Fruit fly (Drosophila melanogaster) S2 (cell line): ENCODE results near the gene CG4896.

ENCODE experiments used
- CG8478 ChIP-seq: fragments of >200 bp; optimal IDR thresholded peaks from 2 replicates; lab custom pipeline; 2018
- CTCF ChIP-seq, 2 experiments: fragments of >200 bp; optimal IDR thresholded peaks; 2 replicates each; lab custom pipeline; 2018

The CG4896 gene

dm6 chr2L:1177522-1177921 is at the start of gene CG4896:
TSS of gene CG4896 (plus strand) at chr2L:1177690.
- TF ChIP-seq CTCF (optimal IDR thresholded peaks at IDR 0.05; lab: Kevin White, UChicago), result no peak
- TF ChIP-seq CG8478 (lab: Kevin White, UChicago), result no peak

dm6 chr2L:1128344-1128931 is 49.1 kb upstream of the CG4896 start:
- no peak for TF ChIP-seq CG8478 (lab: Kevin White, UChicago)
- no peak for TF ChIP-seq CTCF (optimal IDR thresholded peaks at IDR 0.05; lab: Kevin White, UChicago)

- TF ChIP-seq CG8478 (lab: Kevin White, UChicago) (no peak), CTCF (optimal IDR thresholded peaks at IDR 0.05; lab: Kevin White, UChicago) (no peak)
Measured at dm6 chr2L:1128932-1129887, 48.3 kb upstream of the CG4896 start, which contains the start of the genes Pino and TBC1D23. TSS of gene Pino (minus strand) at chr2L:1128953. TSS of gene TBC1D23 (plus strand) at chr2L:1129316.

dm6 chr2L:1134011-1134743 is 43.3 kb upstream of the CG4896 start, which contains the start of the genes Iris and CG4577:
TSS of gene Iris (minus strand) at chr2L:1134098.
TSS of gene CG4577 (plus strand) at chr2L:1134693.
- TF ChIP-seq CG8478 (lab: Kevin White, UChicago) (no peak), CTCF (optimal IDR thresholded peaks at IDR 0.05; lab: Kevin White, UChicago) (no peak)

- TF ChIP-seq CG8478 (lab: Kevin White, UChicago) (no peak), CTCF (optimal IDR thresholded peaks at IDR 0.05; lab: Kevin White, UChicago) (no peak)
Measured at dm6 chr2L:1135495-1135894, 42.0 kb upstream of the CG4896 start.

dm6 chr2L:1136993-1137392 is 40.5 kb upstream of the CG4896 start:
- TF ChIP-seq CG8478 (lab: Kevin White, UChicago) (no peak), CTCF (optimal IDR thresholded peaks at IDR 0.05; lab: Kevin White, UChicago) (no peak)

- TF ChIP-seq CG8478 (lab: Kevin White, UChicago), result no peak
- TF ChIP-seq CTCF (optimal IDR thresholded peaks at IDR 0.05; lab: Kevin White, UChicago), result peak; percentile 66 to 68
Measured at dm6 chr2L:1142730-1143281, 34.7 kb upstream of the CG4896 start, which contains the start of gene MFS3. TSS of gene MFS3 (plus strand) at chr2L:1143201.

- no peak for TF ChIP-seq CG8478 (lab: Kevin White, UChicago)
Measured at dm6 chr2L:1143286-1143685, 34.2 kb upstream of the CG4896 start.

dm6 chr2L:1144371-1145360 is 32.8 kb upstream of the CG4896 start:
- TF ChIP-seq CTCF (optimal IDR thresholded peaks at IDR 0.05; lab: Kevin White, UChicago) (no peak), CG8478 (lab: Kevin White, UChicago) (no peak)

- TF ChIP-seq CTCF (optimal IDR thresholded peaks at IDR 0.05; lab: Kevin White, UChicago), result no peak
Measured at dm6 chr2L:1147656-1148055, 29.8 kb upstream of the CG4896 start.

dm6 chr2L:1150554-1150953 is 26.9 kb upstream of the CG4896 start, which contains the start of the genes Tfb4 and Vps29:
TSS of gene Tfb4 (minus strand) at chr2L:1150677.
TSS of gene Vps29 (plus strand) at chr2L:1150766.
- TF ChIP-seq CTCF (optimal IDR thresholded peaks at IDR 0.05; lab: Kevin White, UChicago) (no peak), CG8478 (lab: Kevin White, UChicago) (no peak)

- TF ChIP-seq CTCF (optimal IDR thresholded peaks at IDR 0.05; lab: Kevin White, UChicago) (no peak), CG8478 (lab: Kevin White, UChicago) (no peak)
Measured at dm6 chr2L:1152693-1153092, 24.8 kb upstream of the CG4896 start.
